Fruit fly (Drosophila melanogaster) whole organism, prepupa: Measurements from ENCODE around the gene CG3603.

ENCODE experiments used
- Blimp-1 ChIP-seq: fragments of 200-800 bp; sonication (Bioruptor generic); optimal IDR thresholded peaks from 3 replicates; lab custom pipeline; 2017; ENCODE audit warnings: missing biosample characterization, missing genetic modification characterization, mild to moderate bottlenecking, moderate library complexity, missing genetic modification reagents
- CG10631 ChIP-seq: fragments of 200-800 bp; sonication (Bioruptor generic); optimal IDR thresholded peaks from 2 replicates; lab custom pipeline; 2016; ENCODE audit warnings: missing biosample characterization, missing genetic modification characterization
- CG11294 ChIP-seq: fragments of 200-800 bp; sonication (Bioruptor generic); IDR thresholded peaks from 2 replicates; pipeline ENCODE4 v1.3.6; 2022; ENCODE audit warnings: missing biosample characterization, missing genetic modification characterization
- CG15336 ChIP-seq: fragments of 200-800 bp; sonication (Bioruptor generic); IDR thresholded peaks from 2 replicates; pipeline ENCODE4 v1.3.6; 2022; ENCODE audit warnings: missing biosample characterization, missing genetic modification characterization
- CG1621 ChIP-seq: fragments of 200-800 bp; sonication (Bioruptor generic); optimal IDR thresholded peaks from 3 replicates; lab custom pipeline; 2018; ENCODE audit warnings: missing biosample characterization, mild to moderate bottlenecking, missing genetic modification characterization
- CG16779 ChIP-seq: fragments of 200-800 bp; sonication (Bioruptor generic); optimal IDR thresholded peaks from 3 replicates; lab custom pipeline; 2017; ENCODE audit warnings: missing biosample characterization, mild to moderate bottlenecking, missing genetic modification characterization
- CG3032 ChIP-seq: fragments of 200-800 bp; optimal IDR thresholded peaks from 2 replicates; lab custom pipeline; 2019; ENCODE audit warnings: missing biosample characterization, mild to moderate bottlenecking, missing genetic modification characterization, moderate library complexity
- CG32006 ChIP-seq: fragments of 200-800 bp; sonication (Bioruptor generic); optimal IDR thresholded peaks from 3 replicates; lab custom pipeline; 2017; ENCODE audit warnings: missing biosample characterization, mild to moderate bottlenecking, missing genetic modification characterization
- CG34406 ChIP-seq: fragments of 200-800 bp; sonication (Bioruptor generic); optimal IDR thresholded peaks from 3 replicates; lab custom pipeline; 2016; ENCODE audit warnings: missing biosample characterization, missing genetic modification characterization
- CG3919 ChIP-seq: fragments of 200-800 bp; sonication (Bioruptor generic); optimal IDR thresholded peaks from 3 replicates; lab custom pipeline; 2016; ENCODE audit warnings: missing biosample characterization, missing genetic modification characterization
- CG4318 ChIP-seq: fragments of 200-800 bp; sonication (Bioruptor generic); optimal IDR thresholded peaks from 3 replicates; lab custom pipeline; 2017; ENCODE audit warnings: missing biosample characterization, mild to moderate bottlenecking, missing genetic modification characterization
- CG6163 ChIP-seq: fragments of 200-800 bp; sonication (Bioruptor generic); IDR thresholded peaks from 3 replicates; pipeline ENCODE4 v1.3.6; 2022; ENCODE audit warnings: missing biosample characterization, missing genetic modification characterization
- CG6276 ChIP-seq: fragments of 200-800 bp; sonication (Bioruptor generic); optimal IDR thresholded peaks from 2 replicates; lab custom pipeline; 2017; ENCODE audit warnings: missing biosample characterization, mild to moderate bottlenecking, missing genetic modification characterization
- CG6808 ChIP-seq: fragments of 200-800 bp; sonication (Bioruptor generic); optimal IDR thresholded peaks from 3 replicates; lab custom pipeline; 2017; ENCODE audit warnings: missing biosample characterization, missing genetic modification characterization, mild to moderate bottlenecking, moderate library complexity, missing genetic modification reagents
- CG6854 ChIP-seq: fragments of 200-800 bp; sonication (Bioruptor generic); optimal IDR thresholded peaks from 2 replicates; lab custom pipeline; 2017; ENCODE audit warnings: missing biosample characterization, mild to moderate bottlenecking, missing genetic modification characterization
- CG8119 ChIP-seq: fragments of 200-800 bp; sonication (Bioruptor generic); IDR thresholded peaks from 3 replicates; pipeline ENCODE4 v1.3.6; 2022; ENCODE audit warnings: missing biosample characterization, missing genetic modification characterization
- CG8319 ChIP-seq: fragments of 200-800 bp; sonication (Bioruptor generic); optimal IDR thresholded peaks from 3 replicates; lab custom pipeline; 2016; ENCODE audit warnings: missing biosample characterization, missing genetic modification characterization
- CG8632 ChIP-seq: fragments of 200-800 bp; sonication (Bioruptor generic); optimal IDR thresholded peaks from 3 replicates; lab custom pipeline; 2016; ENCODE audit warnings: missing biosample characterization, missing genetic modification characterization
- Eip75B ChIP-seq: fragments of 200-800 bp; sonication (Bioruptor generic); optimal IDR thresholded peaks from 3 replicates; lab custom pipeline; 2016; ENCODE audit warnings: missing biosample characterization, missing genetic modification characterization
- Eip78C ChIP-seq: fragments of 200-800 bp; sonication (Bioruptor generic); peaks from one replicate; lab custom pipeline; 2016; ENCODE audit warnings: missing biosample characterization, missing genetic modification characterization
- Eip93F ChIP-seq: fragments of 200-800 bp; sonication (Bioruptor generic); optimal IDR thresholded peaks from 2 replicates; lab custom pipeline; 2016; ENCODE audit warnings: missing biosample characterization, mild to moderate bottlenecking, missing genetic modification characterization
- Gug ChIP-seq: fragments of 200-800 bp; sonication (Bioruptor generic); IDR thresholded peaks from 2 replicates; pipeline ENCODE4 v1.3.6; 2022; ENCODE audit warnings: missing biosample characterization, missing genetic modification characterization
- Hr39 ChIP-seq: fragments of 200-800 bp; sonication (Bioruptor generic); optimal IDR thresholded peaks from 2 replicates; lab custom pipeline; 2016; ENCODE audit warnings: missing biosample characterization, missing genetic modification characterization
- Hr4 ChIP-seq: fragments of 200-800 bp; sonication (Bioruptor generic); optimal IDR thresholded peaks from 3 replicates; lab custom pipeline; 2016; ENCODE audit warnings: missing biosample characterization, missing genetic modification characterization
- Lpt ChIP-seq: fragments of 200-800 bp; sonication (Bioruptor generic); optimal IDR thresholded peaks from 3 replicates; lab custom pipeline; 2016; ENCODE audit warnings: missing biosample characterization, missing genetic modification characterization
- OdsH ChIP-seq: fragments of 200-800 bp; sonication (Bioruptor generic); optimal IDR thresholded peaks from 3 replicates; lab custom pipeline; 2016; ENCODE audit warnings: missing biosample characterization, missing genetic modification characterization
- Sox102F ChIP-seq: fragments of 200-800 bp; sonication (Bioruptor generic); optimal IDR thresholded peaks from 2 replicates; lab custom pipeline; 2016; ENCODE audit warnings: missing biosample characterization, mild to moderate bottlenecking, missing genetic modification characterization
- achi ChIP-seq: fragments of 200-800 bp; sonication (Bioruptor generic); optimal IDR thresholded peaks from 3 replicates; lab custom pipeline; 2016; ENCODE audit warnings: missing biosample characterization, missing genetic modification characterization
- dac ChIP-seq: fragments of 200-800 bp; sonication (Bioruptor generic); optimal IDR thresholded peaks from 2 replicates; lab custom pipeline; 2017; ENCODE audit warnings: missing biosample characterization, mild to moderate bottlenecking, missing genetic modification characterization
- eg ChIP-seq: fragments of 200-800 bp; sonication (Bioruptor generic); IDR thresholded peaks from 3 replicates; pipeline ENCODE4 v1.3.6; 2022; ENCODE audit warnings: missing biosample characterization, missing genetic modification characterization
- esn ChIP-seq: fragments of 200-800 bp; sonication (Bioruptor generic); optimal IDR thresholded peaks from 2 replicates; lab custom pipeline; 2016; ENCODE audit warnings: missing biosample characterization, mild to moderate bottlenecking, missing genetic modification characterization, moderate library complexity
- fd85E ChIP-seq: fragments of 200-800 bp; sonication (Bioruptor generic); optimal IDR thresholded peaks from 3 replicates; lab custom pipeline; 2016; ENCODE audit warnings: missing biosample characterization, missing genetic modification characterization
- fkh ChIP-seq: fragments of 200-800 bp; sonication (Bioruptor generic); optimal IDR thresholded peaks from 3 replicates; lab custom pipeline; 2017; ENCODE audit warnings: missing biosample characterization, mild to moderate bottlenecking, missing genetic modification characterization, moderate library complexity
- net ChIP-seq: fragments of 200-800 bp; sonication (Bioruptor generic); optimal IDR thresholded peaks from 3 replicates; lab custom pipeline; 2016; ENCODE audit warnings: missing biosample characterization, missing genetic modification characterization
- pdm3 ChIP-seq: fragments of 200-800 bp; sonication (Bioruptor generic); optimal IDR thresholded peaks from 3 replicates; lab custom pipeline; 2016; ENCODE audit warnings: missing biosample characterization, missing genetic modification characterization
- ss ChIP-seq, 2 experiments: fragments of 200-800 bp; sonication (Bioruptor generic); optimal IDR thresholded peaks; 2 replicates in 1 of 2; 3 replicates in 1 of 2; lab custom pipeline; 2017 to 2018; ENCODE audit warnings: mild to moderate bottlenecking in 2 of 2, missing biosample characterization in 2 of 2, missing genetic modification characterization in 2 of 2, moderate library complexity in 1 of 2
- svp ChIP-seq: fragments of 200-800 bp; sonication (Bioruptor generic); peaks from one replicate; lab custom pipeline; 2016; ENCODE audit warnings: missing biosample characterization, missing genetic modification characterization
- vri ChIP-seq: fragments of 200-800 bp; sonication (Bioruptor generic); optimal IDR thresholded peaks from 3 replicates; lab custom pipeline; 2016; ENCODE audit warnings: missing biosample characterization, mild to moderate bottlenecking, missing genetic modification characterization

CG3603 gene

DNA sequence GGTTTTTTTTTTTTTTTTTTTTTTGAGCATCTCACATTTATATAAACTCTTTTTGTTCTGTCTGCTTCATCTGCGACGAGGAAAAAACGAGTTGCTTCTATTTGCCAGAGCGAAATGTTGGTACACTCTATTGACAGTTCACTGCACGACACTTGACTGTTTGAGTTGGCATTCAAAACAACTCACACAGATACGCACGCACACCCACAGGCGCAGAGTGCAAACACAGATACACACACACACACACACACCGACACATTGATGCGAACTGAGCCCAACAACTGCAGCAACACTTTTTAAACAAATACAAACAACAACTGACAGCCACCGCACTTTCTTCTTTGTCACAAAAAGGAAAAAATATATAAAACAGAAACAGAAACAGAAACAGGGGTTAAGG, 41.5 kb downstream of the CG3603 start:
- TF ChIP-seq Eip78C (GFP tag; lab: Kevin White, UChicago): peak; percentile 14
- peak; percentile 64 for TF ChIP-seq fkh (GFP tag; lab: Kevin White, UChicago)
- no peak for TF ChIP-seq esn (GFP tag; lab: Kevin White, UChicago)

dm6 chrX:2990952-2991351, 43.1 kb downstream of the CG3603 start:
- TF ChIP-seq CG6808 (GFP tag; lab: Kevin White, UChicago) (no peak), CG34406 (GFP tag; lab: Kevin White, UChicago) (peak; percentile 1), fkh (GFP tag; lab: Kevin White, UChicago) (no peak), Gug (GFP tag; lab: Robert Waterston, UW) (no peak), CG6854 (GFP tag; lab: Kevin White, UChicago) (no peak), CG32006 (GFP tag; lab: Kevin White, UChicago) (peak; percentile 14), CG8632 (GFP tag; lab: Kevin White, UChicago) (no peak), Blimp-1 (GFP tag; lab: Kevin White, UChicago) (peak; percentile 85), CG6163 (GFP tag; lab: Robert Waterston, UW) (no peak)

dm6 chrX:2993098-2993773, 45.4 kb downstream of the CG3603 start:
- TF ChIP-seq CG3919 (GFP tag; lab: Kevin White, UChicago) (no peak), vri (GFP tag; lab: Kevin White, UChicago) (peak; percentile 6), fd85E (no peak), CG3032 (no peak), Lpt (peak; percentile 23), CG6276 (GFP tag; lab: Kevin White, UChicago) (peak; percentile 20), dac (GFP tag; lab: Kevin White, UChicago) (no peak), CG4318 (GFP tag; lab: Kevin White, UChicago) (peak; percentile 14), CG8319 (GFP tag; lab: Kevin White, UChicago) (no peak), Eip78C (GFP tag; lab: Kevin White, UChicago) (peak; percentile 76), ss (GFP tag; optimal IDR thresholded peaks at IDR 0.05; lab: Kevin White, UChicago) (peak; percentile 33 to 34), CG10631 (no peak), Hr39 (GFP tag; lab: Kevin White, UChicago) (peak; percentile 12), eg (GFP tag; lab: Robert Waterston, UW) (peak; percentile 90), Hr4 (GFP tag; lab: Kevin White, UChicago) (peak; percentile 31), CG16779 (peak; percentile 4), achi (GFP tag; lab: Kevin White, UChicago) (peak; percentile 8), svp (GFP tag; lab: Kevin White, UChicago) (peak; percentile 66), CG6163 (GFP tag; lab: Robert Waterston, UW) (peak; percentile 76; the same call in 2 of the 3 replicates), Eip75B (GFP tag; lab: Kevin White, UChicago) (no peak), CG1621 (tag; lab: Kevin White, UChicago) (no peak), pdm3 (GFP tag; lab: Kevin White, UChicago) (peak; percentile 28), Sox102F (no peak), net (GFP tag; lab: Kevin White, UChicago) (peak; percentile 16), Eip93F (GFP tag; lab: Kevin White, UChicago) (no peak), CG15336 (peak; percentile 66; the same call in 1 of the 2 replicates), CG8119 (GFP tag; lab: Robert Waterston, UW) (peak; percentile 83), CG32006 (GFP tag; lab: Kevin White, UChicago) (peak; percentile 33), CG11294 (GFP tag; lab: Robert Waterston, UW) (no peak), OdsH (GFP tag; lab: Kevin White, UChicago) (peak; percentile 2)
